Fruit fly (Drosophila melanogaster) whole organism: Measurements from ENCODE around the gene CG42526.

Source experiments
- CG8478 ChIP-seq: fragments of >200 bp; optimal IDR thresholded peaks from 2 replicates; lab custom pipeline; 2018; ENCODE audit warnings: inconsistent platforms
- EcR ChIP-seq, 2 experiments: fragments of >200 bp; optimal IDR thresholded peaks; 2 replicates each; lab custom pipeline; 2017; ENCODE audit warnings: missing biosample characterization in 2 of 2, missing genetic modification characterization in 2 of 2, missing genetic modification reagents in 2 of 2
- usp ChIP-seq: fragments of >200 bp; optimal IDR thresholded peaks from 2 replicates; lab custom pipeline; 2017; ENCODE audit warnings: missing biosample characterization, missing genetic modification characterization, mixed read lengths

dm6 chr3L:9462794-9463193 lies 27.6 kb upstream of the CG42526 start:
- TF ChIP-seq CG8478 (lab: Kevin White, UChicago) (no peak), usp (GFP tag; lab: Kevin White, UChicago) (no peak), EcR (GFP tag; optimal IDR thresholded peaks at IDR 0.05; lab: Kevin White, UChicago) (no peak)
